Fruit fly (Drosophila melanogaster): ENCODE results near the gene CG32284.

dm6 chr3L:3236319-3236718 lies 49.9 kb downstream of the CG32284 start:
- TF ChIP-seq fd102C (GFP tag; optimal IDR thresholded peaks at IDR 0.05) (no peak), CG3847 (GFP tag; IDR thresholded peaks at IDR 0.05) (no peak), psq (GFP tag; optimal IDR thresholded peaks at IDR 0.05) (no peak), ci (GFP tag; IDR thresholded peaks at IDR 0.05) (no peak), fu2 (GFP tag; optimal IDR thresholded peaks at IDR 0.05) (no peak), fru (optimal IDR thresholded peaks at IDR 0.05) (no peak), BtbVII (GFP tag; optimal IDR thresholded peaks at IDR 0.05) (no peak), br (optimal IDR thresholded peaks at IDR 0.05) (no peak), CG42726 (GFP tag; IDR thresholded peaks at IDR 0.05; ENCODE audit: partially characterized antibody) (no peak), gcm2 (GFP tag; optimal IDR thresholded peaks at IDR 0.05) (no peak), Hr78 (GFP tag; optimal IDR thresholded peaks at IDR 0.05) (no peak), rib (GFP tag; IDR thresholded peaks at IDR 0.05) (no peak), pan (optimal IDR thresholded peaks at IDR 0.05) (no peak), pan (GFP tag; optimal IDR thresholded peaks at IDR 0.05 in 1 of 2, IDR thresholded peaks at IDR 0.05 in 1 of 2) (no peak), run (tag; optimal IDR thresholded peaks at IDR 0.05) (no peak)

All from whole organism, embryonic.